Fruit fly (Drosophila melanogaster) whole organism, embryonic: ENCODE data around the gene CG13077.

ENCODE experiments used
- Atf6 ChIP-seq: fragments of 200-800 bp; sonication (Bioruptor generic); IDR thresholded peaks from 2 replicates; pipeline ENCODE4 v1.3.6; 2022; ENCODE audit warnings: missing biosample characterization, missing genetic modification characterization
- Awh ChIP-seq: fragments of 200-800 bp; sonication (Bioruptor generic); IDR thresholded peaks from 2 replicates; pipeline ENCODE4, ENCODE4 v1.3.6; 2022; ENCODE audit warnings: missing biosample characterization, missing genetic modification characterization
- BEAF-32 ChIP-seq: fragments of 200-800 bp; sonication (Bioruptor generic); optimal IDR thresholded peaks from 3 replicates; lab custom pipeline; 2017; ENCODE audit warnings: missing biosample characterization, missing genetic modification characterization, mild to moderate bottlenecking, moderate library complexity, missing genetic modification reagents
- CG11247 ChIP-seq: fragments of 200-800 bp; sonication (Bioruptor generic); IDR thresholded peaks from 2 replicates; pipeline ENCODE4 v1.3.6; 2022; ENCODE audit warnings: missing biosample characterization, missing genetic modification characterization
- CG12942 ChIP-seq: fragments of 200-800 bp; sonication (Bioruptor generic); optimal IDR thresholded peaks from 3 replicates; lab custom pipeline; 2016; ENCODE audit warnings: missing biosample characterization, missing genetic modification characterization
- CG13624 ChIP-seq: fragments of 200-800 bp; sonication (Bioruptor generic); optimal IDR thresholded peaks from 2 replicates; lab custom pipeline; 2016; ENCODE audit warnings: missing biosample characterization, missing genetic modification characterization
- CG14710 ChIP-seq: fragments of 200-800 bp; sonication (Bioruptor generic); optimal IDR thresholded peaks from 3 replicates; lab custom pipeline; 2019; ENCODE audit warnings: missing biosample characterization, mild to moderate bottlenecking, missing genetic modification characterization, moderate library complexity
- CG14965 ChIP-seq: fragments of 200-800 bp; sonication (Bioruptor generic); optimal IDR thresholded peaks from 2 replicates; lab custom pipeline; 2016; ENCODE audit warnings: missing biosample characterization, missing genetic modification characterization, borderline replicate concordance
- CG15514 ChIP-seq: fragments of 200-800 bp; sonication (Bioruptor generic); optimal IDR thresholded peaks from 3 replicates; lab custom pipeline; 2017; ENCODE audit warnings: missing biosample characterization, missing genetic modification characterization, mild to moderate bottlenecking, moderate library complexity, missing genetic modification reagents
- CG18262 ChIP-seq: fragments of 200-800 bp; optimal IDR thresholded peaks from 3 replicates; lab custom pipeline; 2019; ENCODE audit warnings: missing biosample characterization, mild to moderate bottlenecking, missing genetic modification characterization, moderate library complexity
- CG2875 ChIP-seq: fragments of 200-800 bp; sonication (Bioruptor generic); optimal IDR thresholded peaks from 2 replicates; lab custom pipeline; 2017; ENCODE audit warnings: missing biosample characterization, mild to moderate bottlenecking, missing genetic modification characterization, missing genetic modification reagents
- CG30403 ChIP-seq: fragments of 200-800 bp; sonication (Bioruptor generic); optimal IDR thresholded peaks from 3 replicates; lab custom pipeline; 2016; ENCODE audit warnings: missing biosample characterization, missing genetic modification characterization
- CG4424 ChIP-seq: fragments of 200-800 bp; sonication (Bioruptor generic); optimal IDR thresholded peaks from 3 replicates; lab custom pipeline; 2016; ENCODE audit warnings: missing biosample characterization, missing genetic modification characterization
- CG9215 ChIP-seq: fragments of 200-800 bp; sonication (Bioruptor generic); IDR thresholded peaks from 2 replicates; pipeline ENCODE4 v1.3.6; 2022; ENCODE audit warnings: missing biosample characterization, missing genetic modification characterization
- CkIIα-i1 ChIP-seq: fragments of 200-800 bp; sonication (Bioruptor generic); IDR thresholded peaks from 2 replicates; pipeline ENCODE4 v1.3.6; 2022; ENCODE audit warnings: missing biosample characterization, missing genetic modification characterization
- D ChIP-seq, 2 experiments: fragments of 200-800 bp in 1 of 2; fragments of >200 bp in 1 of 2; sonication (Bioruptor generic) in 1 of 2; optimal IDR thresholded peaks; 2 replicates in 1 of 2; 3 replicates in 1 of 2; lab custom pipeline; 2017; ENCODE audit warnings: mild to moderate bottlenecking in 1 of 2, missing biosample characterization in 1 of 2, missing genetic modification characterization in 1 of 2, missing genetic modification reagents in 1 of 2
- D19B ChIP-seq: fragments of 200-800 bp; sonication (Bioruptor generic); optimal IDR thresholded peaks from 2 replicates; lab custom pipeline; 2017; ENCODE audit warnings: missing biosample characterization, mild to moderate bottlenecking, missing genetic modification characterization
- ERR ChIP-seq: fragments of 200-800 bp; sonication (Bioruptor generic); optimal IDR thresholded peaks from 2 replicates; lab custom pipeline; 2016; ENCODE audit warnings: missing biosample characterization, missing genetic modification characterization
- Fer2 ChIP-seq: fragments of 200-800 bp; sonication (Bioruptor generic); optimal IDR thresholded peaks from 2 replicates; lab custom pipeline; 2018; ENCODE audit warnings: missing biosample characterization, mild to moderate bottlenecking, missing genetic modification characterization, moderate library complexity
- Jarid2 ChIP-seq: fragments of 200-800 bp; sonication (Bioruptor generic); optimal IDR thresholded peaks from 3 replicates; lab custom pipeline; 2017; ENCODE audit warnings: mild to moderate bottlenecking, missing biosample characterization, missing genetic modification reagents, missing genetic modification characterization
- Mad ChIP-seq: fragments of 200-800 bp; sonication (Bioruptor generic); optimal IDR thresholded peaks from 2 replicates; lab custom pipeline; 2016; ENCODE audit warnings: missing biosample characterization, missing genetic modification characterization
- Neu2 ChIP-seq: fragments of 200-800 bp; sonication (Bioruptor generic); optimal IDR thresholded peaks from 3 replicates; lab custom pipeline; 2016; ENCODE audit warnings: missing biosample characterization, missing genetic modification characterization, borderline replicate concordance
- Opbp ChIP-seq: fragments of 200-800 bp; sonication (Bioruptor generic); IDR thresholded peaks from 3 replicates; pipeline ENCODE4 v1.3.6; 2022; ENCODE audit warnings: missing biosample characterization, missing genetic modification characterization; ENCODE audit not compliant: partially characterized antibody
- Optix ChIP-seq: fragments of 200-800 bp; sonication (Bioruptor generic); IDR thresholded peaks from 3 replicates; pipeline ENCODE4 v1.3.6; 2022; ENCODE audit warnings: missing biosample characterization, missing genetic modification characterization
- PHDP ChIP-seq: fragments of 200-800 bp; sonication (Bioruptor generic); optimal IDR thresholded peaks from 3 replicates; lab custom pipeline; 2018; ENCODE audit warnings: missing biosample characterization, mild to moderate bottlenecking, missing genetic modification characterization, moderate library complexity
- Pdp1 ChIP-seq, 2 experiments: fragments of 200-800 bp; sonication (Bioruptor generic); optimal IDR thresholded peaks; 3 replicates each; lab custom pipeline; 2016; ENCODE audit warnings: missing biosample characterization in 2 of 2, missing genetic modification characterization in 2 of 2, mild to moderate bottlenecking in 1 of 2, moderate library complexity in 1 of 2
- Ptx1 ChIP-seq: fragments of 200-800 bp; sonication (Bioruptor generic); IDR thresholded peaks from 2 replicates; pipeline ENCODE4 v1.3.6; 2022; ENCODE audit warnings: missing biosample characterization, missing genetic modification characterization
- Rfx ChIP-seq: fragments of 200-800 bp; sonication (Bioruptor generic); IDR thresholded peaks from 2 replicates; pipeline ENCODE4 v1.3.6; 2022; ENCODE audit warnings: missing biosample characterization, missing genetic modification characterization
- Sin3A ChIP-seq: fragments of >200 bp; optimal IDR thresholded peaks from 2 replicates; lab custom pipeline; 2018
- Six4 ChIP-seq: fragments of 200-800 bp; sonication (Bioruptor generic); optimal IDR thresholded peaks from 2 replicates; lab custom pipeline; 2016; ENCODE audit warnings: missing biosample characterization, missing genetic modification characterization
- YL-1 ChIP-seq: fragments of 200-800 bp; sonication (Bioruptor generic); optimal IDR thresholded peaks from 3 replicates; lab custom pipeline; 2017; ENCODE audit warnings: missing biosample characterization, mild to moderate bottlenecking, missing genetic modification characterization
- az2 ChIP-seq: fragments of 200-800 bp; sonication (Bioruptor generic); optimal IDR thresholded peaks from 3 replicates; lab custom pipeline; 2016; ENCODE audit warnings: missing biosample characterization, missing genetic modification characterization
- corto ChIP-seq: fragments of 200-800 bp; sonication (Bioruptor generic); optimal IDR thresholded peaks from 2 replicates; lab custom pipeline; 2016; ENCODE audit warnings: missing biosample characterization, mild to moderate bottlenecking, missing genetic modification characterization, moderate library complexity
- crc ChIP-seq: fragments of 200-800 bp; sonication (Bioruptor generic); optimal IDR thresholded peaks from 2 replicates; lab custom pipeline; 2016; ENCODE audit warnings: missing biosample characterization, missing genetic modification characterization
- ems ChIP-seq: fragments of 200-800 bp; sonication (Bioruptor generic); optimal IDR thresholded peaks from 3 replicates; lab custom pipeline; 2016; ENCODE audit warnings: missing biosample characterization, missing genetic modification characterization
- fd64A ChIP-seq: fragments of 200-800 bp; sonication (Bioruptor generic); optimal IDR thresholded peaks from 3 replicates; lab custom pipeline; 2018; ENCODE audit warnings: missing biosample characterization, mild to moderate bottlenecking, missing genetic modification characterization
- gem ChIP-seq: fragments of 200-800 bp; sonication (Bioruptor generic); optimal IDR thresholded peaks from 2 replicates; lab custom pipeline; 2019; ENCODE audit warnings: missing biosample characterization, mild to moderate bottlenecking, missing genetic modification characterization, moderate library complexity
- ham ChIP-seq: fragments of 200-800 bp; sonication (Bioruptor generic); IDR thresholded peaks from 2 replicates; pipeline ENCODE4 v1.3.6; 2022; ENCODE audit warnings: missing biosample characterization, missing genetic modification characterization
- mld ChIP-seq: fragments of 200-800 bp; sonication (Bioruptor generic); IDR thresholded peaks from 3 replicates; pipeline ENCODE4 v1.3.6; 2022; ENCODE audit warnings: missing biosample characterization, missing genetic modification characterization; ENCODE audit not compliant: partially characterized antibody
- nom ChIP-seq: fragments of 200-800 bp; sonication (Bioruptor generic); optimal IDR thresholded peaks from 2 replicates; lab custom pipeline; 2017; ENCODE audit warnings: missing biosample characterization, missing genetic modification characterization, mild to moderate bottlenecking, moderate library complexity, missing genetic modification reagents
- odd ChIP-seq: fragments of 200-800 bp; sonication (Bioruptor generic); optimal IDR thresholded peaks from 2 replicates; lab custom pipeline; 2017; ENCODE audit warnings: missing biosample characterization, mild to moderate bottlenecking, missing genetic modification characterization
- psq ChIP-seq: fragments of 200-800 bp; sonication (Bioruptor generic); optimal IDR thresholded peaks from 2 replicates; lab custom pipeline; 2017; ENCODE audit warnings: missing biosample characterization, missing genetic modification characterization
- ranshi ChIP-seq: fragments of 200-800 bp; sonication (Bioruptor generic); IDR thresholded peaks from 2 replicates; pipeline ENCODE4 v1.3.6; 2022; ENCODE audit warnings: missing biosample characterization, missing genetic modification characterization
- row ChIP-seq: fragments of 200-800 bp; sonication (Bioruptor generic); IDR thresholded peaks from 3 replicates; pipeline ENCODE4 v1.3.6; 2022; ENCODE audit warnings: missing biosample characterization, missing genetic modification characterization
- sens ChIP-seq: fragments of 200-800 bp; sonication (Bioruptor generic); peaks from one replicate; lab custom pipeline; 2016; ENCODE audit warnings: missing biosample characterization, missing genetic modification characterization
- shn ChIP-seq: fragments of 200-800 bp; sonication (Bioruptor generic); optimal IDR thresholded peaks from 3 replicates; lab custom pipeline; 2016; ENCODE audit warnings: missing biosample characterization, missing genetic modification characterization
- sna ChIP-seq: fragments of 200-800 bp; sonication (Bioruptor generic); IDR thresholded peaks from 2 replicates; pipeline ENCODE4 v1.3.6; 2022; ENCODE audit warnings: missing biosample characterization, missing genetic modification characterization; ENCODE audit not compliant: partially characterized antibody
- vvl ChIP-seq: fragments of 200-800 bp; sonication (Bioruptor generic); IDR thresholded peaks from 2 replicates; pipeline ENCODE4 v1.3.6; 2022; ENCODE audit warnings: missing biosample characterization, missing genetic modification characterization

The CG13077 gene

DNA sequence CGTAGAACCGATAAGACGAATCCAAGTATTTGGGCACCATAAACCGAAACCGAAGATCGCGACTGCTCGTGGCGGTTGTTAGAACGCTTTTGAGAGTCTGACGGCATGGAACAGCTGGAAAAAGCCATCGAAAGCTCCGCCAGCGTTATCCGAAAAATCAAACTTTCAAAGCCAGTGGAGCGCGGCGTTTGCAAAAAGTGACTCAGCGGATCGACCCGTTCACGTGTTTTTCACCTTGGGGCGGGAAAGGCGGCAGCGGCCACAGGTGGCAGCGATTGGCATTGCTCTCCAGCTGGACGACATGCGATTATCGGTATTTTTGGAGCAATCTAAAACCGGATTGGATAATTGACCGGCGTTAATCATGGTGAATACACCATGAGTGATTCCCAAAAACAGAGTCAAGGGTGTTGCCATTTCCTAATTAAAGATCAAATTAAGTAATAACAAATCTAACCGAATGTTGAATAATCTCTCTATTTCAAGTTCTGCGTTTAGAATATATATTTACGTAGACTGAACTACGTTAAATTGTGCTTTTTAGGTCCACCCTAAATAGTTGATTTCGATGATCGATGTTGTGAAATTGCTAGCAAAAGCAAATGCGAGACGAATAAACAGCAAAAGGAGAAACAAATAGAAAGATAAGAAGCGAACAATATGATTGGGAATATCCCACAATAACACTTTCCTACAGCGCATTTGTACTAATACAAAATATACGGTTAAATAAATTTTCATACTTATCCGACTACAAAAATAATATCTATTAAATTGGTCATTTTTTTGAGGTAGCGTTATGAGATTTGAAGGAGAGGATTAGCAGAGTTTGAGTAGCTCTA, 18.6 kb upstream of the CG13077 start, which contains the start of gene CG10337 (continued):
- TF ChIP-seq nom (GFP tag; lab: Kevin White, UChicago) (peak; percentile 79), Opbp (GFP tag; lab: Robert Waterston, UW) (no peak), Mad (GFP tag; lab: Kevin White, UChicago) (no peak), crc (GFP tag; lab: Kevin White, UChicago) (no peak), Six4 (GFP tag; lab: Kevin White, UChicago) (peak; percentile 18), corto (GFP tag; lab: Kevin White, UChicago) (no peak), CG9215 (GFP tag; lab: Robert Waterston, UW) (no peak; the same call in 1 of the 2 replicates), CG4424 (GFP tag; lab: Kevin White, UChicago) (peak; percentile 9), Sin3A (lab: Kevin White, UChicago) (no peak), CG30403 (GFP tag; lab: Kevin White, UChicago) (peak; percentile 47), Awh (GFP tag; lab: Robert Waterston, UW) (no peak), Atf6 (GFP tag; lab: Robert Waterston, UW) (peak; percentile 56; the same call in 1 of the 2 replicates), shn (GFP tag; lab: Kevin White, UChicago) (peak; percentile 13), psq (peak; percentile 86), CG11247 (GFP tag; lab: Robert Waterston, UW) (no peak), CG14965 (GFP tag; lab: Kevin White, UChicago) (no peak), mld (GFP tag; lab: Robert Waterston, UW) (no peak), ranshi (GFP tag; lab: Robert Waterston, UW) (0 out of 2 replicates have a peak, but pooled peaks have one; percentile 11), Optix (no peak), BEAF-32 (GFP tag; lab: Kevin White, UChicago) (no peak), YL-1 (GFP tag; lab: Kevin White, UChicago) (peak; percentile 34), Fer2 (no peak), CG14710 (tag; lab: Kevin White, UChicago) (peak; percentile 25), sens (peak; percentile 85), sna (GFP tag; lab: Robert Waterston, UW) (no peak), CG12942 (no peak), az2 (GFP tag; lab: Kevin White, UChicago) (peak; percentile 11), D19B (peak; percentile 36), Pdp1 (GFP tag; optimal IDR thresholded peaks at IDR 0.05; lab: Kevin White, UChicago) (peak; percentile 18 to 60), Rfx (GFP tag; lab: Robert Waterston, UW) (peak; percentile 29; the same call in 1 of the 2 replicates), Neu2 (no peak), fd64A (GFP tag; lab: Kevin White, UChicago) (peak; percentile 23), ems (no peak), gem (tag; lab: Kevin White, UChicago) (peak; percentile 70), CG2875 (GFP tag; lab: Kevin White, UChicago) (peak; percentile 22), ERR (GFP tag; lab: Kevin White, UChicago) (no peak), odd (GFP tag; lab: Kevin White, UChicago) (peak; percentile 67), CG18262 (tag; lab: Kevin White, UChicago) (peak; percentile 10), Jarid2 (peak; percentile 8), row (peak; percentile 60; the same call in 2 of the 3 replicates), CkIIα-i1 (no peak), vvl (peak; percentile 53; the same call in 1 of the 2 replicates), CG15514 (peak; percentile 53), Ptx1 (peak; percentile 25; the same call in 1 of the 2 replicates), D (optimal IDR thresholded peaks at IDR 0.05; lab: Kevin White, UChicago) (no peak), D (GFP tag; optimal IDR thresholded peaks at IDR 0.05; lab: Kevin White, UChicago) (peak; percentile 53), ham (GFP tag; lab: Robert Waterston, UW) (no peak), CG13624 (no peak), PHDP (tag; lab: Kevin White, UChicago) (peak; percentile 55)
